Fruit fly (Drosophila melanogaster) whole organism, embryonic: ENCODE results near the gene Srp14.

Experiments
- Adf1 ChIP-seq: fragments of 200-800 bp; sonication (Bioruptor generic); IDR thresholded peaks from 2 replicates; pipeline ENCODE4 v1.3.6; 2022; ENCODE audit warnings: missing biosample characterization, missing genetic modification characterization
- Atf3 ChIP-seq: fragments of 200-800 bp; sonication (Bioruptor generic); optimal IDR thresholded peaks from 3 replicates; lab custom pipeline; 2016; ENCODE audit warnings: missing biosample characterization, missing genetic modification characterization
- BEAF-32 ChIP-seq: fragments of 200-800 bp; sonication (Bioruptor generic); optimal IDR thresholded peaks from 3 replicates; lab custom pipeline; 2017; ENCODE audit warnings: missing biosample characterization, missing genetic modification characterization, mild to moderate bottlenecking, moderate library complexity, missing genetic modification reagents
- Bgb ChIP-seq: fragments of 200-800 bp; sonication (Bioruptor generic); IDR thresholded peaks from 2 replicates; pipeline ENCODE4 v1.3.6; 2022; ENCODE audit warnings: missing biosample characterization, missing genetic modification characterization; ENCODE audit not compliant: partially characterized antibody
- CG11085 ChIP-seq: fragments of 200-800 bp; sonication (Bioruptor generic); IDR thresholded peaks from 2 replicates; pipeline ENCODE4 v1.3.6; 2022; ENCODE audit warnings: missing biosample characterization, missing genetic modification characterization
- CG11247 ChIP-seq: fragments of 200-800 bp; sonication (Bioruptor generic); IDR thresholded peaks from 2 replicates; pipeline ENCODE4 v1.3.6; 2022; ENCODE audit warnings: missing biosample characterization, missing genetic modification characterization
- CG11504 ChIP-seq: fragments of 200-800 bp; sonication (Bioruptor generic); optimal IDR thresholded peaks from 3 replicates; lab custom pipeline; 2019; ENCODE audit warnings: missing biosample characterization, mild to moderate bottlenecking, missing genetic modification characterization, moderate library complexity
- CG15601 ChIP-seq: fragments of 200-800 bp; sonication (Bioruptor generic); optimal IDR thresholded peaks from 3 replicates; lab custom pipeline; 2019; ENCODE audit warnings: missing biosample characterization, mild to moderate bottlenecking, missing genetic modification characterization, moderate library complexity
- CG1603 ChIP-seq: fragments of 200-800 bp; sonication (Bioruptor generic); optimal IDR thresholded peaks from 2 replicates; lab custom pipeline; 2019; ENCODE audit warnings: missing biosample characterization, mild to moderate bottlenecking, missing genetic modification characterization, moderate library complexity
- CG16863 ChIP-seq: fragments of 200-800 bp; sonication (Bioruptor generic); optimal IDR thresholded peaks from 3 replicates; lab custom pipeline; 2016; ENCODE audit warnings: missing biosample characterization, missing genetic modification characterization
- CG17361 ChIP-seq: fragments of 200-800 bp; sonication (Bioruptor generic); IDR thresholded peaks from 3 replicates; pipeline ENCODE4 v1.3.6; 2022; ENCODE audit warnings: missing biosample characterization, missing genetic modification characterization
- CG17912 ChIP-seq: fragments of 200-800 bp; sonication (Bioruptor generic); optimal IDR thresholded peaks from 2 replicates; lab custom pipeline; 2018; ENCODE audit warnings: missing biosample characterization, mild to moderate bottlenecking, missing genetic modification characterization
- CG2116 ChIP-seq: fragments of 200-800 bp; sonication (Bioruptor generic); optimal IDR thresholded peaks from 3 replicates; lab custom pipeline; 2018; ENCODE audit warnings: missing biosample characterization, mild to moderate bottlenecking, missing genetic modification characterization
- CG2129 ChIP-seq: fragments of 200-800 bp; sonication (Bioruptor generic); IDR thresholded peaks from 2 replicates; pipeline ENCODE4 v1.3.6; 2022; ENCODE audit warnings: missing biosample characterization, missing genetic modification characterization; ENCODE audit not compliant: partially characterized antibody
- CG2202 ChIP-seq: fragments of 200-800 bp; sonication (Bioruptor generic); optimal IDR thresholded peaks from 2 replicates; lab custom pipeline; 2018; ENCODE audit warnings: missing biosample characterization, mild to moderate bottlenecking, missing genetic modification characterization
- CG2678 ChIP-seq: fragments of 200-800 bp; sonication (Bioruptor generic); optimal IDR thresholded peaks from 3 replicates; lab custom pipeline; 2019; ENCODE audit warnings: missing biosample characterization, mild to moderate bottlenecking, missing genetic modification characterization, moderate library complexity
- CG31224 ChIP-seq: fragments of 200-800 bp; sonication (Bioruptor generic); IDR thresholded peaks from 2 replicates; pipeline ENCODE4 v1.3.6; 2022; ENCODE audit warnings: missing biosample characterization, missing genetic modification characterization
- CG31441 ChIP-seq: fragments of 200-800 bp; sonication (Bioruptor generic); IDR thresholded peaks from 2 replicates; pipeline ENCODE4 v1.3.6; 2022; ENCODE audit warnings: missing biosample characterization, missing genetic modification characterization
- CG34422 ChIP-seq: fragments of 200-800 bp; sonication (Bioruptor generic); IDR thresholded peaks from 3 replicates; pipeline ENCODE4 v1.3.6; 2022; ENCODE audit warnings: missing biosample characterization, missing genetic modification characterization
- CG3847 ChIP-seq: fragments of 200-800 bp; sonication (Bioruptor generic); IDR thresholded peaks from 2 replicates; pipeline ENCODE4 v1.3.6; 2022; ENCODE audit warnings: missing biosample characterization, missing genetic modification characterization
- CG42726 ChIP-seq: fragments of 200-800 bp; sonication (Bioruptor generic); IDR thresholded peaks from 2 replicates; pipeline ENCODE4 v1.3.6; 2022; ENCODE audit warnings: missing biosample characterization, missing genetic modification characterization; ENCODE audit not compliant: partially characterized antibody
- CG7556 ChIP-seq: fragments of 200-800 bp; sonication (Bioruptor generic); optimal IDR thresholded peaks from 2 replicates; lab custom pipeline; 2017; ENCODE audit warnings: missing biosample characterization, mild to moderate bottlenecking, missing genetic modification characterization
- CG8765 ChIP-seq: fragments of 200-800 bp; sonication (Bioruptor generic); IDR thresholded peaks from 2 replicates; pipeline ENCODE4 v1.3.6; 2022; ENCODE audit warnings: missing biosample characterization, missing genetic modification characterization
- CG9437 ChIP-seq: fragments of 200-800 bp; sonication (Bioruptor generic); optimal IDR thresholded peaks from 2 replicates; lab custom pipeline; 2018; ENCODE audit warnings: missing biosample characterization, mild to moderate bottlenecking, missing genetic modification characterization
- CG9609 ChIP-seq: fragments of 200-800 bp; sonication (Bioruptor generic); optimal IDR thresholded peaks from 3 replicates; lab custom pipeline; 2016; ENCODE audit warnings: missing biosample characterization, missing genetic modification characterization
- Dll ChIP-seq: fragments of 200-800 bp; sonication (Bioruptor generic); IDR thresholded peaks from 4 replicates; pipeline ENCODE4 v1.3.6; 2022; ENCODE audit warnings: missing biosample characterization, missing genetic modification characterization; ENCODE audit not compliant: partially characterized antibody
- Dref ChIP-seq: fragments of 200-800 bp; sonication (Bioruptor generic); IDR thresholded peaks from 2 replicates; pipeline ENCODE4 v1.3.6; 2022; ENCODE audit warnings: missing biosample characterization, missing genetic modification characterization
- Hand ChIP-seq: fragments of 200-800 bp; sonication (Bioruptor generic); optimal IDR thresholded peaks from 2 replicates; lab custom pipeline; 2017; ENCODE audit warnings: mild to moderate bottlenecking, missing biosample characterization, missing genetic modification reagents, missing genetic modification characterization
- Hmx ChIP-seq: fragments of 200-800 bp; sonication (Bioruptor generic); optimal IDR thresholded peaks from 2 replicates; lab custom pipeline; 2016; ENCODE audit warnings: missing biosample characterization, missing genetic modification characterization
- Side ChIP-seq: fragments of 200-800 bp; sonication (Bioruptor generic); optimal IDR thresholded peaks from 2 replicates; lab custom pipeline; 2016; ENCODE audit warnings: missing biosample characterization, missing genetic modification characterization
- YL-1 ChIP-seq: fragments of 200-800 bp; sonication (Bioruptor generic); optimal IDR thresholded peaks from 3 replicates; lab custom pipeline; 2017; ENCODE audit warnings: missing biosample characterization, mild to moderate bottlenecking, missing genetic modification characterization
- chif ChIP-seq, 2 experiments: fragments of 200-800 bp; sonication (Bioruptor generic); optimal IDR thresholded peaks; 3 replicates each; lab custom pipeline; 2016; ENCODE audit warnings: missing biosample characterization in 2 of 2, missing genetic modification characterization in 2 of 2
- chinmo ChIP-seq: fragments of 200-800 bp; sonication (Bioruptor generic); IDR thresholded peaks from 4 replicates; pipeline ENCODE4 v1.3.6; 2022; ENCODE audit warnings: missing biosample characterization, missing genetic modification characterization; ENCODE audit not compliant: partially characterized antibody
- eyg ChIP-seq: fragments of 200-800 bp; sonication (Bioruptor generic); optimal IDR thresholded peaks from 3 replicates; lab custom pipeline; 2016; ENCODE audit warnings: missing biosample characterization, missing genetic modification characterization
- fd102C ChIP-seq: fragments of 200-800 bp; sonication (Bioruptor generic); optimal IDR thresholded peaks from 2 replicates; lab custom pipeline; 2018; ENCODE audit warnings: missing biosample characterization, mild to moderate bottlenecking, missing genetic modification characterization, moderate library complexity
- grn ChIP-seq: fragments of 200-800 bp; sonication (Bioruptor generic); optimal IDR thresholded peaks from 3 replicates; lab custom pipeline; 2017; ENCODE audit warnings: missing biosample characterization, missing genetic modification characterization
- gro ChIP-seq: fragments of 200-800 bp; sonication (Bioruptor generic); optimal IDR thresholded peaks from 2 replicates; lab custom pipeline; 2016; ENCODE audit warnings: missing biosample characterization, missing genetic modification characterization
- gsb ChIP-seq: fragments of 200-800 bp; sonication (Bioruptor generic); IDR thresholded peaks from 2 replicates; pipeline ENCODE4 v1.3.6; 2022; ENCODE audit warnings: missing biosample characterization, missing genetic modification characterization
- ken ChIP-seq: fragments of 200-800 bp; sonication (Bioruptor generic); IDR thresholded peaks from 3 replicates; pipeline ENCODE4 v1.3.6; 2022; ENCODE audit warnings: missing biosample characterization, missing genetic modification characterization
- lab ChIP-seq: fragments of 200-800 bp; sonication (Bioruptor generic); optimal IDR thresholded peaks from 3 replicates; lab custom pipeline; 2017; ENCODE audit warnings: missing biosample characterization, missing genetic modification characterization, mild to moderate bottlenecking, moderate library complexity, missing genetic modification reagents
- lov ChIP-seq, 2 experiments: fragments of 200-800 bp in 1 of 2; fragments of >200 bp in 1 of 2; sonication (Bioruptor generic) in 1 of 2; IDR thresholded peaks in 1 of 2; optimal IDR thresholded peaks in 1 of 2; 2 replicates in 1 of 2; 3 replicates in 1 of 2; pipeline versions ENCODE4 v1.3.6 to Lab custom; 2017 to 2022; ENCODE audit warnings: missing biosample characterization in 1 of 2, missing genetic modification characterization in 1 of 2
- row ChIP-seq: fragments of 200-800 bp; sonication (Bioruptor generic); IDR thresholded peaks from 3 replicates; pipeline ENCODE4 v1.3.6; 2022; ENCODE audit warnings: missing biosample characterization, missing genetic modification characterization
- sob ChIP-seq: fragments of 200-800 bp; sonication (Bioruptor generic); IDR thresholded peaks from 2 replicates; pipeline ENCODE4 v1.3.6; 2022; ENCODE audit warnings: missing biosample characterization, missing genetic modification characterization
- sqz ChIP-seq: fragments of 200-800 bp; sonication (Bioruptor generic); optimal IDR thresholded peaks from 3 replicates; lab custom pipeline; 2018; ENCODE audit warnings: missing biosample characterization, mild to moderate bottlenecking, missing genetic modification characterization
- stc ChIP-seq: fragments of 200-800 bp; sonication (Bioruptor generic); IDR thresholded peaks from 2 replicates; pipeline ENCODE4 v1.3.6; 2022; ENCODE audit warnings: missing biosample characterization, missing genetic modification characterization
- unc-4 ChIP-seq: fragments of 200-800 bp; sonication (Bioruptor generic); IDR thresholded peaks from 2 replicates; pipeline ENCODE4 v1.3.6; 2022; ENCODE audit warnings: missing biosample characterization, missing genetic modification characterization; ENCODE audit not compliant: partially characterized antibody
- usp ChIP-seq: fragments of >200 bp; optimal IDR thresholded peaks from 2 replicates; lab custom pipeline; 2017; ENCODE audit warnings: missing biosample characterization, missing genetic modification characterization
- vnd ChIP-seq: fragments of 200-800 bp; sonication (Bioruptor generic); IDR thresholded peaks from 3 replicates; pipeline ENCODE4 v1.3.6; 2022; ENCODE audit warnings: missing biosample characterization, missing genetic modification characterization; ENCODE audit not compliant: partially characterized antibody
- zfh1 ChIP-seq: fragments of 200-800 bp; sonication (Bioruptor generic); IDR thresholded peaks from 3 replicates; pipeline ENCODE4 v1.3.6; 2022; ENCODE audit warnings: missing biosample characterization, missing genetic modification characterization
- zfh2 ChIP-seq: fragments of 200-800 bp; sonication (Bioruptor generic); optimal IDR thresholded peaks from 2 replicates; lab custom pipeline; 2016; ENCODE audit warnings: missing biosample characterization, missing genetic modification characterization

Gene Srp14

DNA sequence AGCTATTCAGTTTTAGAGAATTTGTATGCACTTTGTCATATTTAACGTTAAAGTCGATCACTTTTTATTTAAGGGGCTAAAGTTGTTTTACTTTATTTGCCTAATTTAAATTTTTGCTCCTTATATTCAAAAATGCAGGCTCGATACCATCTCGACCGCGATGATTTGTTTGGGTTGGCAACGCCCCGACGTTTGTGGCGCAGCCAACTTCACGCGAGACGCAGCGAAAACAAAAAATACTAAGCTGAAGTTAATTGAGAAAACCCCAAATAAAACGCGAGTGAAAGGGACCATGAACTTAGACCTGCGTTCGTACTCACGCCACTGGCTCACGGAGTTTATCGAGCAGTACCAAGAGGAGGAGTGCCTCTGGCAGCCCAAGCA, 21.8 kb upstream of the Srp14 start (continued):
- TF ChIP-seq CG3847 (peak; percentile 68), Hmx (GFP tag; lab: Kevin White, UChicago) (no peak), CG2202 (tag; lab: Kevin White, UChicago) (no peak), CG9437 (GFP tag; lab: Kevin White, UChicago) (peak; percentile 13), CG9609 (no peak), CG16863 (GFP tag; lab: Kevin White, UChicago) (no peak), Atf3 (GFP tag; lab: Kevin White, UChicago) (no peak), Side (GFP tag; lab: Kevin White, UChicago) (peak; percentile 24), gro (GFP tag; lab: Kevin White, UChicago) (no peak), unc-4 (GFP tag; lab: Robert Waterston, UW) (peak; percentile 61), CG11247 (peak; percentile 66), row (GFP tag; lab: Robert Waterston, UW) (peak; percentile 5), CG42726 (peak; percentile 48; the same call in 1 of the 2 replicates), Dref (GFP tag; lab: Robert Waterston, UW) (peak; percentile 53), gsb (GFP tag; lab: Robert Waterston, UW) (no peak), YL-1 (GFP tag; lab: Kevin White, UChicago) (peak; percentile 68), usp (GFP tag; lab: Kevin White, UChicago) (no peak), CG8765 (GFP tag; lab: Robert Waterston, UW) (peak; percentile 17; the same call in 1 of the 2 replicates), BEAF-32 (GFP tag; lab: Kevin White, UChicago) (peak; percentile 70), stc (GFP tag; lab: Robert Waterston, UW) (no peak), CG2116 (GFP tag; lab: Kevin White, UChicago) (peak; percentile 3), grn (GFP tag; lab: Kevin White, UChicago) (peak; percentile 22), CG2678 (tag; lab: Kevin White, UChicago) (no peak), ken (GFP tag; lab: Robert Waterston, UW) (peak; percentile 58; the same call in 1 of the 3 replicates), CG17912 (GFP tag; lab: Kevin White, UChicago) (peak; percentile 9), fd102C (GFP tag; lab: Kevin White, UChicago) (no peak), CG11085 (0 out of 2 replicates have a peak, but pooled peaks have one; percentile 8), Adf1 (GFP tag; lab: Robert Waterston, UW) (no peak), CG34422 (GFP tag; lab: Robert Waterston, UW) (peak; percentile 18; the same call in 1 of the 3 replicates), CG31441 (GFP tag; lab: Robert Waterston, UW) (no peak), vnd (GFP tag; lab: Robert Waterston, UW) (peak; percentile 23; the same call in 1 of the 3 replicates), Dll (GFP tag; lab: Robert Waterston, UW) (peak; percentile 69), chinmo (GFP tag; lab: Robert Waterston, UW) (no peak), CG1603 (peak; percentile 49), CG7556 (GFP tag; lab: Kevin White, UChicago) (peak; percentile 17), lab (GFP tag; lab: Kevin White, UChicago) (no peak), lov (optimal IDR thresholded peaks at IDR 0.05; lab: Kevin White, UChicago) (no peak), lov (GFP tag; IDR thresholded peaks at IDR 0.05; lab: Robert Waterston, UW) (0 out of 3 replicates have a peak, but pooled peaks have one; percentile 7), CG17361 (GFP tag; lab: Robert Waterston, UW) (peak; percentile 42; the same call in 1 of the 3 replicates), CG2129 (GFP tag; lab: Robert Waterston, UW) (peak; percentile 48), CG11504 (tag; lab: Kevin White, UChicago) (no peak), CG31224 (GFP tag; lab: Robert Waterston, UW) (peak; percentile 25; the same call in 1 of the 2 replicates), zfh2 (GFP tag; lab: Kevin White, UChicago) (peak; percentile 7), chif (GFP tag; optimal IDR thresholded peaks at IDR 0.05; lab: Kevin White, UChicago) (peak in 1 of 2 experiments; percentile 1), sob (GFP tag; lab: Robert Waterston, UW) (peak; percentile 29; the same call in 1 of the 2 replicates), eyg (GFP tag; lab: Kevin White, UChicago) (no peak), zfh1 (GFP tag; lab: Robert Waterston, UW) (peak; percentile 48; the same call in 1 of the 3 replicates), sqz (GFP tag; lab: Kevin White, UChicago) (peak; percentile 23), Hand (no peak), CG15601 (no peak), Bgb (GFP tag; lab: Robert Waterston, UW) (peak; percentile 75)
